Fruit fly (Drosophila melanogaster): ENCODE results near the gene beat-VII.

beat-VII gene

dm6 chr3R:26654594-26654993 lies 27.2 kb downstream of the beat-VII start (continued):
- TF ChIP-seq Sry-δ (GFP tag; optimal IDR thresholded peaks at IDR 0.05) (no peak), Sox102F (GFP tag; optimal IDR thresholded peaks at IDR 0.05) (peak; percentile 61), D19A (tag; optimal IDR thresholded peaks at IDR 0.05) (no peak), CG17612 (GFP tag; IDR thresholded peaks at IDR 0.05) (no peak), Ets97D (GFP tag; optimal IDR thresholded peaks at IDR 0.05) (no peak), vnd (GFP tag; IDR thresholded peaks at IDR 0.05; ENCODE audit: partially characterized antibody) (no peak), CG16863 (GFP tag; optimal IDR thresholded peaks at IDR 0.05) (no peak), MESR4 (GFP tag; optimal IDR thresholded peaks at IDR 0.05) (no peak), CG18262 (tag; optimal IDR thresholded peaks at IDR 0.05) (no peak), CG8765 (GFP tag; IDR thresholded peaks at IDR 0.05) (no peak), Doc3 (GFP tag; IDR thresholded peaks at IDR 0.05; ENCODE audit: partially characterized antibody) (no peak), CG7786 (GFP tag; optimal IDR thresholded peaks at IDR 0.05) (peak; percentile 29), CG4820 (GFP tag; optimal IDR thresholded peaks at IDR 0.05) (peak; percentile 42), CG11560 (tag; IDR thresholded peaks at IDR 0.05) (no peak), Fer1 (GFP tag; optimal IDR thresholded peaks at IDR 0.05) (peak; percentile 72), onecut (GFP tag; IDR thresholded peaks at IDR 0.05) (0 out of 2 replicates have a peak, but pooled peaks have one; percentile 14), BEAF-32 (GFP tag; optimal IDR thresholded peaks at IDR 0.05) (no peak), Nf-YB (GFP tag; optimal IDR thresholded peaks at IDR 0.05) (no peak), CG13296 (GFP tag; optimal IDR thresholded peaks at IDR 0.05) (no peak), grn (GFP tag; optimal IDR thresholded peaks at IDR 0.05) (no peak), CG10274 (GFP tag; optimal IDR thresholded peaks at IDR 0.05) (no peak), Atf6 (GFP tag; IDR thresholded peaks at IDR 0.05) (peak; percentile 62; the same call in 1 of the 2 replicates), nerfin-2 (GFP tag; IDR thresholded peaks at IDR 0.05; ENCODE audit: partially characterized antibody) (no peak), Eip74EF (GFP tag; optimal IDR thresholded peaks at IDR 0.05) (no peak), yki (optimal IDR thresholded peaks at IDR 0.05) (no peak), slbo (GFP tag; IDR thresholded peaks at IDR 0.05) (peak; percentile 61), h (optimal IDR thresholded peaks at IDR 0.05) (no peak), odd (GFP tag; optimal IDR thresholded peaks at IDR 0.05) (no peak), fd96Cb (tag; optimal IDR thresholded peaks at IDR 0.05) (peak; percentile 41), Dek (tag; optimal IDR thresholded peaks at IDR 0.05) (no peak), CG10209 (GFP tag; optimal IDR thresholded peaks at IDR 0.05) (peak; percentile 55), Adf1 (GFP tag; IDR thresholded peaks at IDR 0.05) (no peak), usp (GFP tag; optimal IDR thresholded peaks at IDR 0.05) (no peak), CG6175 (GFP tag; IDR thresholded peaks at IDR 0.05) (no peak), NFAT (GFP tag; IDR thresholded peaks at IDR 0.05) (peak; percentile 37; the same call in 1 of the 2 replicates), Hmx (GFP tag; optimal IDR thresholded peaks at IDR 0.05) (peak; percentile 4), tup (GFP tag; optimal IDR thresholded peaks at IDR 0.05) (no peak), Antp (GFP tag; optimal IDR thresholded peaks at IDR 0.05) (peak; percentile 54), CG2202 (tag; optimal IDR thresholded peaks at IDR 0.05) (no peak), pum (GFP tag; optimal IDR thresholded peaks at IDR 0.05) (peak; percentile 23), D19B (GFP tag; optimal IDR thresholded peaks at IDR 0.05) (no peak), nerfin-1 (tag; optimal IDR thresholded peaks at IDR 0.05) (no peak), Xrp1 (GFP tag; IDR thresholded peaks at IDR 0.05) (no peak; the same call in 1 of the 2 replicates), CG9797 (GFP tag; optimal IDR thresholded peaks at IDR 0.05) (no peak), bsh (GFP tag; optimal IDR thresholded peaks at IDR 0.05) (no peak), Dip2 (GFP tag; IDR thresholded peaks at IDR 0.05) (no peak), wor (GFP tag; IDR thresholded peaks at IDR 0.05) (peak; percentile 21; the same call in 1 of the 2 replicates), Hr78 (GFP tag; optimal IDR thresholded peaks at IDR 0.05) (no peak), fd102C (GFP tag; optimal IDR thresholded peaks at IDR 0.05) (no peak), Gug (GFP tag; IDR thresholded peaks at IDR 0.05) (peak; percentile 48; the same call in 2 of the 4 replicates), Vsx1 (GFP tag; optimal IDR thresholded peaks at IDR 0.05) (peak; percentile 60)
